Fruit fly (Drosophila melanogaster) whole organism, embryonic: Measurements from ENCODE around the gene dar1.

Experiments
- Abd-B ChIP-seq: fragments of 200-800 bp; sonication (Bioruptor generic); optimal IDR thresholded peaks from 2 replicates; lab custom pipeline; 2018; ENCODE audit warnings: missing biosample characterization, mild to moderate bottlenecking, missing genetic modification characterization, moderate library complexity
- B-H2 ChIP-seq: fragments of 200-800 bp; sonication (Bioruptor generic); optimal IDR thresholded peaks from 2 replicates; lab custom pipeline; 2018; ENCODE audit warnings: missing biosample characterization, mild to moderate bottlenecking, missing genetic modification characterization
- CG10267 ChIP-seq: fragments of 200-800 bp; sonication (Bioruptor generic); optimal IDR thresholded peaks from 2 replicates; lab custom pipeline; 2018; ENCODE audit warnings: missing biosample characterization, mild to moderate bottlenecking, missing genetic modification characterization, moderate library complexity
- CG10274 ChIP-seq: fragments of 200-800 bp; sonication (Bioruptor generic); optimal IDR thresholded peaks from 3 replicates; lab custom pipeline; 2017; ENCODE audit warnings: missing biosample characterization, mild to moderate bottlenecking, missing genetic modification characterization
- CG11456 ChIP-seq: fragments of 200-800 bp; sonication (Bioruptor generic); IDR thresholded peaks from 3 replicates; pipeline ENCODE4 v1.3.6; 2022; ENCODE audit warnings: missing biosample characterization, missing genetic modification characterization
- CG11696 ChIP-seq: fragments of 200-800 bp; sonication (Bioruptor generic); IDR thresholded peaks from 2 replicates; pipeline ENCODE4 v1.3.6; 2022; ENCODE audit warnings: missing biosample characterization, missing genetic modification characterization
- CG1233 ChIP-seq: fragments of 200-800 bp; sonication (Bioruptor generic); optimal IDR thresholded peaks from 4 replicates; lab custom pipeline; 2018; ENCODE audit warnings: missing biosample characterization, mild to moderate bottlenecking, missing genetic modification characterization
- CG14050 ChIP-seq: fragments of 200-800 bp; sonication (Bioruptor generic); IDR thresholded peaks from 3 replicates; pipeline ENCODE4 v1.3.6; 2022; ENCODE audit warnings: missing biosample characterization, missing genetic modification characterization
- CG14441 ChIP-seq: fragments of 200-800 bp; sonication (Bioruptor generic); IDR thresholded peaks from 2 replicates; pipeline ENCODE4 v1.3.6; 2022; ENCODE audit warnings: missing biosample characterization, missing genetic modification characterization
- CG17186 ChIP-seq: fragments of 200-800 bp; sonication (Bioruptor generic); optimal IDR thresholded peaks from 3 replicates; lab custom pipeline; 2017; ENCODE audit warnings: missing biosample characterization, missing genetic modification reagents, missing genetic modification characterization
- CG17829 ChIP-seq: fragments of 200-800 bp; optimal IDR thresholded peaks from 2 replicates; lab custom pipeline; 2019; ENCODE audit warnings: missing biosample characterization, mild to moderate bottlenecking, missing genetic modification characterization, moderate library complexity
- CG18599 ChIP-seq: fragments of 200-800 bp; sonication (Bioruptor generic); optimal IDR thresholded peaks from 3 replicates; lab custom pipeline; 2017; ENCODE audit warnings: missing biosample characterization, missing genetic modification characterization, mild to moderate bottlenecking, moderate library complexity, missing genetic modification reagents
- CG18619 ChIP-seq: fragments of 200-800 bp; sonication (Bioruptor generic); optimal IDR thresholded peaks from 3 replicates; lab custom pipeline; 2017; ENCODE audit warnings: missing biosample characterization, mild to moderate bottlenecking, missing genetic modification characterization
- CG34376 ChIP-seq: fragments of 200-800 bp; sonication (Bioruptor generic); optimal IDR thresholded peaks from 2 replicates; lab custom pipeline; 2018; ENCODE audit warnings: missing biosample characterization, mild to moderate bottlenecking, missing genetic modification characterization
- CG7963 ChIP-seq: fragments of 200-800 bp; sonication (Bioruptor generic); IDR thresholded peaks from 3 replicates; pipeline ENCODE4 v1.3.6; 2022; ENCODE audit warnings: missing biosample characterization, missing genetic modification characterization; ENCODE audit not compliant: partially characterized antibody
- CG8359 ChIP-seq: fragments of 200-800 bp; sonication (Bioruptor generic); optimal IDR thresholded peaks from 2 replicates; lab custom pipeline; 2017; ENCODE audit warnings: missing biosample characterization, mild to moderate bottlenecking, missing genetic modification characterization, borderline replicate concordance
- CG8478 ChIP-seq: fragments of >200 bp; optimal IDR thresholded peaks from 2 replicates; lab custom pipeline; 2018
- CG9932 ChIP-seq: fragments of 200-800 bp; sonication (Bioruptor generic); IDR thresholded peaks from 2 replicates; pipeline ENCODE4 v1.3.6; 2022; ENCODE audit warnings: missing biosample characterization, missing genetic modification characterization
- D19A ChIP-seq: fragments of 200-800 bp; optimal IDR thresholded peaks from 3 replicates; lab custom pipeline; 2019; ENCODE audit warnings: missing biosample characterization, mild to moderate bottlenecking, missing genetic modification characterization, moderate library complexity
- Deaf1 ChIP-seq: fragments of 200-800 bp; optimal IDR thresholded peaks from 3 replicates; lab custom pipeline; 2019; ENCODE audit warnings: missing biosample characterization, mild to moderate bottlenecking, missing genetic modification characterization, moderate library complexity
- Fer2 ChIP-seq: fragments of 200-800 bp; sonication (Bioruptor generic); optimal IDR thresholded peaks from 2 replicates; lab custom pipeline; 2018; ENCODE audit warnings: missing biosample characterization, mild to moderate bottlenecking, missing genetic modification characterization, moderate library complexity
- Hmr ChIP-seq: fragments of 200-800 bp; sonication (Bioruptor generic); optimal IDR thresholded peaks from 3 replicates; lab custom pipeline; 2017; ENCODE audit warnings: mild to moderate bottlenecking, missing biosample characterization, missing genetic modification reagents, missing genetic modification characterization
- Lim3 ChIP-seq: fragments of 200-800 bp; sonication (Bioruptor generic); IDR thresholded peaks from 2 replicates; pipeline ENCODE4 v1.3.6; 2022; ENCODE audit warnings: missing biosample characterization, missing genetic modification characterization
- Myb ChIP-seq: fragments of 200-800 bp; sonication (Bioruptor generic); optimal IDR thresholded peaks from 2 replicates; lab custom pipeline; 2016; ENCODE audit warnings: missing biosample characterization, missing genetic modification characterization
- Nf-YA ChIP-seq: fragments of 200-800 bp; sonication (Bioruptor generic); IDR thresholded peaks from 2 replicates; pipeline ENCODE4 v1.3.6; 2022; ENCODE audit warnings: missing biosample characterization, missing genetic modification characterization
- PHDP ChIP-seq: fragments of 200-800 bp; sonication (Bioruptor generic); optimal IDR thresholded peaks from 3 replicates; lab custom pipeline; 2018; ENCODE audit warnings: missing biosample characterization, mild to moderate bottlenecking, missing genetic modification characterization, moderate library complexity
- Ptx1 ChIP-seq: fragments of 200-800 bp; sonication (Bioruptor generic); IDR thresholded peaks from 2 replicates; pipeline ENCODE4 v1.3.6; 2022; ENCODE audit warnings: missing biosample characterization, missing genetic modification characterization
- Spps ChIP-seq: fragments of 200-800 bp; sonication (Bioruptor generic); optimal IDR thresholded peaks from 2 replicates; lab custom pipeline; 2018; ENCODE audit warnings: missing biosample characterization, mild to moderate bottlenecking, missing genetic modification characterization
- ara ChIP-seq: fragments of 200-800 bp; sonication (Bioruptor generic); IDR thresholded peaks from 2 replicates; pipeline ENCODE4 v1.3.6; 2022; ENCODE audit warnings: missing biosample characterization, missing genetic modification characterization
- bab2 ChIP-seq: fragments of 200-800 bp; sonication (Bioruptor generic); optimal IDR thresholded peaks from 2 replicates; lab custom pipeline; 2016; ENCODE audit warnings: missing biosample characterization, missing genetic modification characterization
- bowl ChIP-seq: fragments of 200-800 bp; sonication (Bioruptor generic); IDR thresholded peaks from 2 replicates; pipeline ENCODE4 v1.3.6; 2022; ENCODE audit warnings: missing biosample characterization, missing genetic modification characterization
- chn ChIP-seq: fragments of 200-800 bp; sonication (Bioruptor generic); optimal IDR thresholded peaks from 2 replicates; lab custom pipeline; 2016; ENCODE audit warnings: missing biosample characterization, missing genetic modification characterization
- croc ChIP-seq: fragments of 200-800 bp; sonication (Bioruptor generic); conservative IDR thresholded peaks from 3 replicates; pipeline ENCODE4 v1.3.6; 2022; ENCODE audit warnings: missing biosample characterization, missing genetic modification characterization
- crol ChIP-seq: fragments of 200-800 bp; sonication (Bioruptor generic); IDR thresholded peaks from 2 replicates; pipeline ENCODE4 v1.3.6; 2022; ENCODE audit warnings: missing biosample characterization, missing genetic modification characterization
- crp ChIP-seq, 2 experiments: fragments of 200-800 bp; sonication (Bioruptor generic); optimal IDR thresholded peaks; 2 replicates in 1 of 2; 3 replicates in 1 of 2; lab custom pipeline; 2017; ENCODE audit warnings: missing biosample characterization in 2 of 2, missing genetic modification characterization in 2 of 2, mild to moderate bottlenecking in 1 of 2, moderate library complexity in 1 of 2
- disco-r ChIP-seq: fragments of 200-800 bp; sonication (Bioruptor generic); optimal IDR thresholded peaks from 2 replicates; lab custom pipeline; 2016; ENCODE audit warnings: missing biosample characterization, missing genetic modification characterization
- dmrt99B ChIP-seq: fragments of 200-800 bp; sonication (Bioruptor generic); optimal IDR thresholded peaks from 2 replicates; lab custom pipeline; 2018; ENCODE audit warnings: missing biosample characterization, mild to moderate bottlenecking, missing genetic modification characterization, moderate library complexity
- grn ChIP-seq: fragments of 200-800 bp; sonication (Bioruptor generic); optimal IDR thresholded peaks from 3 replicates; lab custom pipeline; 2017; ENCODE audit warnings: missing biosample characterization, missing genetic modification characterization
- gsb ChIP-seq: fragments of 200-800 bp; sonication (Bioruptor generic); IDR thresholded peaks from 2 replicates; pipeline ENCODE4 v1.3.6; 2022; ENCODE audit warnings: missing biosample characterization, missing genetic modification characterization
- jing ChIP-seq: fragments of 200-800 bp; sonication (Bioruptor generic); optimal IDR thresholded peaks from 2 replicates; lab custom pipeline; 2018; ENCODE audit warnings: missing biosample characterization, mild to moderate bottlenecking, missing genetic modification characterization
- lola ChIP-seq, 3 experiments: fragments of >200 bp in 2 of 3; fragments of 200-800 bp in 1 of 3; sonication (Bioruptor generic) in 1 of 3; optimal IDR thresholded peaks; 2 replicates each; lab custom pipeline; 2017 to 2019; ENCODE audit warnings: missing biosample characterization in 3 of 3, missing genetic modification characterization in 3 of 3, mild to moderate bottlenecking in 1 of 3, moderate library complexity in 1 of 3
- nmo ChIP-seq: fragments of 200-800 bp; sonication (Bioruptor generic); optimal IDR thresholded peaks from 2 replicates; lab custom pipeline; 2018; ENCODE audit warnings: missing biosample characterization, mild to moderate bottlenecking, missing genetic modification characterization, moderate library complexity
- prd ChIP-seq, 3 experiments: fragments of >200 bp in 2 of 3; fragments of 200-800 bp in 1 of 3; sonication (Bioruptor generic) in 1 of 3; optimal IDR thresholded peaks in 2 of 3; IDR thresholded peaks in 1 of 3; 2 replicates in 2 of 3; 3 replicates in 1 of 3; pipeline versions ENCODE4 v1.3.6 to Lab custom; 2017 to 2022; ENCODE audit warnings: missing biosample characterization in 1 of 3, missing genetic modification characterization in 1 of 3
- run ChIP-seq: fragments of 200-800 bp; sonication (Bioruptor generic); optimal IDR thresholded peaks from 3 replicates; lab custom pipeline; 2018; ENCODE audit warnings: missing biosample characterization, mild to moderate bottlenecking, missing genetic modification characterization
- schlank ChIP-seq: fragments of 200-800 bp; sonication (Bioruptor generic); optimal IDR thresholded peaks from 2 replicates; lab custom pipeline; 2018; ENCODE audit warnings: missing biosample characterization, mild to moderate bottlenecking, missing genetic modification characterization
- so ChIP-seq: fragments of 200-800 bp; sonication (Bioruptor generic); IDR thresholded peaks from 3 replicates; pipeline ENCODE4 v1.3.6; 2022; ENCODE audit warnings: missing biosample characterization, missing genetic modification characterization
- sr ChIP-seq: fragments of 200-800 bp; sonication (Bioruptor generic); IDR thresholded peaks from 3 replicates; pipeline ENCODE4 v1.3.6; 2022; ENCODE audit warnings: missing biosample characterization, missing genetic modification characterization
- stwl ChIP-seq: fragments of 200-800 bp; sonication (Bioruptor generic); optimal IDR thresholded peaks from 3 replicates; lab custom pipeline; 2018; ENCODE audit warnings: missing biosample characterization, mild to moderate bottlenecking, missing genetic modification characterization, moderate library complexity
- toy ChIP-seq: fragments of 200-800 bp; sonication (Bioruptor generic); IDR thresholded peaks from 2 replicates; pipeline ENCODE4 v1.3.6; 2022; ENCODE audit warnings: missing biosample characterization, missing genetic modification characterization
- unpg ChIP-seq: fragments of 200-800 bp; sonication (Bioruptor generic); optimal IDR thresholded peaks from 3 replicates; lab custom pipeline; 2018; ENCODE audit warnings: missing biosample characterization, mild to moderate bottlenecking, missing genetic modification characterization, moderate library complexity

The dar1 gene

dm6 chr3L:3616344-3616743 lies 9.8 kb upstream of the dar1 start (continued):
- peak; percentile 11 for TF ChIP-seq schlank (tag; lab: Kevin White, UChicago)
- TF ChIP-seq CG10274 (GFP tag; lab: Kevin White, UChicago) = no peak
- TF ChIP-seq CG34376 (GFP tag; lab: Kevin White, UChicago) = peak; percentile 33
- peak; percentile 82 for TF ChIP-seq Hmr
- peak; percentile 70 for TF ChIP-seq CG18619
- TF ChIP-seq so = no peak
- peak; percentile 71 for TF ChIP-seq dmrt99B (tag; lab: Kevin White, UChicago)
- TF ChIP-seq jing (GFP tag; lab: Kevin White, UChicago) = peak; percentile 37
- no peak for TF ChIP-seq CG11696
- no peak for TF ChIP-seq crp (GFP tag; optimal IDR thresholded peaks at IDR 0.05; lab: Kevin White, UChicago)
- TF ChIP-seq CG9932 = peak; percentile 93
- TF ChIP-seq Fer2 (tag; lab: Kevin White, UChicago) = peak; percentile 29
- TF ChIP-seq CG8359 (GFP tag; lab: Kevin White, UChicago) = peak; percentile 15
- TF ChIP-seq CG14050 (GFP tag; lab: Robert Waterston, UW) = peak; percentile 51
- TF ChIP-seq Nf-YA (GFP tag; lab: Robert Waterston, UW) = 0 out of 2 replicates have a peak, but pooled peaks have one; percentile 35
- TF ChIP-seq CG14441 = peak; percentile 87
- TF ChIP-seq grn (GFP tag; lab: Kevin White, UChicago) = no peak
- peak; percentile 98 for TF ChIP-seq CG11456 (GFP tag; lab: Robert Waterston, UW)
- TF ChIP-seq Deaf1 (tag; lab: Kevin White, UChicago) = peak; percentile 40
- TF ChIP-seq CG17829 (tag; lab: Kevin White, UChicago) = peak; percentile 88
- TF ChIP-seq unpg = peak; percentile 78
- no peak for TF ChIP-seq Abd-B (GFP tag; lab: Kevin White, UChicago)
- TF ChIP-seq crol (GFP tag; lab: Robert Waterston, UW) = peak; percentile 11; the same call in 1 of the 2 replicates
- TF ChIP-seq B-H2 (GFP tag; lab: Kevin White, UChicago) = peak; percentile 75
- TF ChIP-seq bab2 (GFP tag; lab: Kevin White, UChicago) = peak; percentile 79
- peak; percentile 80 for TF ChIP-seq nmo (GFP tag; lab: Kevin White, UChicago)
- no peak for TF ChIP-seq CG17186 (GFP tag; lab: Kevin White, UChicago)
- no peak for TF ChIP-seq prd (optimal IDR thresholded peaks at IDR 0.05; lab: Kevin White, UChicago)
- TF ChIP-seq prd (GFP tag; IDR thresholded peaks at IDR 0.05; lab: Robert Waterston, UW) = peak; percentile 86
- no peak for TF ChIP-seq CG8478
- peak; percentile 84 for TF ChIP-seq chn (GFP tag; lab: Kevin White, UChicago)
- TF ChIP-seq PHDP (tag; lab: Kevin White, UChicago) = peak; percentile 78
- TF ChIP-seq CG1233 (GFP tag; lab: Kevin White, UChicago) = peak; percentile 58
- peak; percentile 68 for TF ChIP-seq CG18599 (GFP tag; lab: Kevin White, UChicago)
- peak; percentile 89 for TF ChIP-seq Ptx1
- TF ChIP-seq sr = peak; percentile 39; the same call in 1 of the 3 replicates
- TF ChIP-seq Myb (GFP tag; lab: Kevin White, UChicago) = peak; percentile 62
- no peak for TF ChIP-seq CG7963 (GFP tag; lab: Robert Waterston, UW)
- peak; percentile 81 for TF ChIP-seq stwl (tag; lab: Kevin White, UChicago)
- no peak for TF ChIP-seq toy (GFP tag; lab: Robert Waterston, UW)
- no peak for TF ChIP-seq run (tag; lab: Kevin White, UChicago)
- peak; percentile 24 for TF ChIP-seq disco-r (GFP tag; lab: Kevin White, UChicago)
- TF ChIP-seq gsb (GFP tag; lab: Robert Waterston, UW) = peak; percentile 67
- TF ChIP-seq bowl (GFP tag; lab: Robert Waterston, UW) = no peak
- peak; percentile 62 for TF ChIP-seq D19A
- peak in 1 of 3 experiments; percentile 51 for TF ChIP-seq lola (GFP tag; optimal IDR thresholded peaks at IDR 0.05; lab: Kevin White, UChicago)
- TF ChIP-seq CG10267 (tag; lab: Kevin White, UChicago) = peak; percentile 72
- TF ChIP-seq Spps (tag; lab: Kevin White, UChicago) = peak; percentile 44
- peak; percentile 73 for TF ChIP-seq croc (GFP tag; lab: Robert Waterston, UW)
- TF ChIP-seq Lim3 (GFP tag; lab: Robert Waterston, UW) = no peak
- peak; percentile 52 for TF ChIP-seq ara (GFP tag; lab: Robert Waterston, UW)
